Worm (Caenorhabditis elegans): ENCODE data around the gene C34C12.6.
A peak's percentile ranks its signal among the peaks of the same experiment; 100 is the strongest.

DNA sequence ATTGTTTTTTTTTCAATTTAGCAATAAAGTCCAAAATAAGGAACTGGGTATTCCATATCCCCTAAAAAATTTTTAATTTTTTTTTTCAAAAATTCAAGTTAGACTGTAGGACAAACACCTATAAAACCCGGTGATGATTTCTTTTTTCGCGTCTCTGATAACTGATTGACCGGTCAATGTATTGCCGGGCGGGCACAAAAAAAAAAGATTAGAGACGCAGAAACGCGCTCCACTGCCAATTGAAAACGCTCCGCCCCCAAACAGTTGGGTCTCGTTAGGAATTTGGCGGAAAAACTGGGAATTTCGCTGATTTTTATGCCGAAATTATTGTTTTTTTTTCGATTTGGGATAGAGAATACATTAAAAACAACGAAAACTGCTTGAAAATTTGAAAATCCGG is 14.0 kb upstream of the C34C12.6 start:
- TF ChIP-seq zag-1 (tag; optimal IDR thresholded peaks at IDR 0.05) (no peak), dmd-4 (tag; optimal IDR thresholded peaks at IDR 0.05) (no peak), fos-1 (tag; optimal IDR thresholded peaks at IDR 0.05) (peak; percentile 39), nhr-23 (tag; optimal IDR thresholded peaks at IDR 0.05) (no peak), ZK546.5 (tag; optimal IDR thresholded peaks at IDR 0.05) (no peak), snpc-4 (tag; optimal IDR thresholded peaks at IDR 0.05) (no peak), ceh-82 (tag; optimal IDR thresholded peaks at IDR 0.05) (no peak), elt-3 (tag; optimal IDR thresholded peaks at IDR 0.05) (no peak), nhr-25 (tag; optimal IDR thresholded peaks at IDR 0.05) (no peak), mdl-1 (tag; optimal IDR thresholded peaks at IDR 0.05) (no peak), blmp-1 (tag; optimal IDR thresholded peaks at IDR 0.05; ENCODE audit: insufficient read depth) (no peak)
